Fruit fly (Drosophila melanogaster) whole organism, embryonic: ENCODE results near the gene CG13654.

Experiments
- ATbp ChIP-seq: fragments of 200-800 bp; sonication (Bioruptor generic); optimal IDR thresholded peaks from 2 replicates; lab custom pipeline; 2017; ENCODE audit warnings: missing biosample characterization, mild to moderate bottlenecking, missing genetic modification characterization, missing genetic modification reagents
- Adf1 ChIP-seq: fragments of 200-800 bp; sonication (Bioruptor generic); IDR thresholded peaks from 2 replicates; pipeline ENCODE4 v1.3.6; 2022; ENCODE audit warnings: missing biosample characterization, missing genetic modification characterization
- Antp ChIP-seq: fragments of 200-800 bp; sonication (Bioruptor generic); optimal IDR thresholded peaks from 3 replicates; lab custom pipeline; 2016; ENCODE audit warnings: missing biosample characterization, missing genetic modification characterization
- CG10543 ChIP-seq: fragments of 200-800 bp; sonication (Bioruptor generic); optimal IDR thresholded peaks from 3 replicates; lab custom pipeline; 2017; ENCODE audit warnings: missing biosample characterization, mild to moderate bottlenecking, missing genetic modification characterization, moderate library complexity
- CG12071 ChIP-seq: fragments of 200-800 bp; sonication (Bioruptor generic); optimal IDR thresholded peaks from 3 replicates; lab custom pipeline; 2018; ENCODE audit warnings: missing biosample characterization, mild to moderate bottlenecking, missing genetic modification characterization
- CG13123 ChIP-seq: fragments of 200-800 bp; sonication (Bioruptor generic); optimal IDR thresholded peaks from 2 replicates; lab custom pipeline; 2016; ENCODE audit warnings: missing biosample characterization, missing genetic modification characterization
- CG15601 ChIP-seq: fragments of 200-800 bp; sonication (Bioruptor generic); optimal IDR thresholded peaks from 3 replicates; lab custom pipeline; 2019; ENCODE audit warnings: missing biosample characterization, mild to moderate bottlenecking, missing genetic modification characterization, moderate library complexity
- CG17361 ChIP-seq: fragments of 200-800 bp; sonication (Bioruptor generic); IDR thresholded peaks from 3 replicates; pipeline ENCODE4 v1.3.6; 2022; ENCODE audit warnings: missing biosample characterization, missing genetic modification characterization
- CG18599 ChIP-seq: fragments of 200-800 bp; sonication (Bioruptor generic); optimal IDR thresholded peaks from 3 replicates; lab custom pipeline; 2017; ENCODE audit warnings: missing biosample characterization, missing genetic modification characterization, mild to moderate bottlenecking, moderate library complexity, missing genetic modification reagents
- CG2875 ChIP-seq: fragments of 200-800 bp; sonication (Bioruptor generic); optimal IDR thresholded peaks from 2 replicates; lab custom pipeline; 2017; ENCODE audit warnings: missing biosample characterization, mild to moderate bottlenecking, missing genetic modification characterization, missing genetic modification reagents
- CG31441 ChIP-seq: fragments of 200-800 bp; sonication (Bioruptor generic); IDR thresholded peaks from 2 replicates; pipeline ENCODE4 v1.3.6; 2022; ENCODE audit warnings: missing biosample characterization, missing genetic modification characterization
- CG3726 ChIP-seq: fragments of 200-800 bp; sonication (Bioruptor generic); IDR thresholded peaks from 3 replicates; pipeline ENCODE4, ENCODE4 v1.3.6; 2022; ENCODE audit warnings: missing biosample characterization, missing genetic modification characterization
- CG42726 ChIP-seq: fragments of 200-800 bp; sonication (Bioruptor generic); IDR thresholded peaks from 2 replicates; pipeline ENCODE4 v1.3.6; 2022; ENCODE audit warnings: missing biosample characterization, missing genetic modification characterization; ENCODE audit not compliant: partially characterized antibody
- CG43689 ChIP-seq: fragments of 200-800 bp; sonication (Bioruptor generic); IDR thresholded peaks from 2 replicates; pipeline ENCODE4 v1.3.6; 2022; ENCODE audit warnings: missing biosample characterization, missing genetic modification characterization
- CG4730 ChIP-seq: fragments of 200-800 bp; sonication (Bioruptor generic); IDR thresholded peaks from 2 replicates; pipeline ENCODE4 v1.3.6; 2022; ENCODE audit warnings: missing biosample characterization, missing genetic modification characterization
- CG5245 ChIP-seq: fragments of 200-800 bp; sonication (Bioruptor generic); optimal IDR thresholded peaks from 3 replicates; lab custom pipeline; 2016; ENCODE audit warnings: missing biosample characterization, missing genetic modification characterization
- CG5953 ChIP-seq: fragments of 200-800 bp; sonication (Bioruptor generic); IDR thresholded peaks from 2 replicates; pipeline ENCODE4 v1.3.6; 2022; ENCODE audit warnings: missing biosample characterization, missing genetic modification characterization
- CG6175 ChIP-seq: fragments of 200-800 bp; sonication (Bioruptor generic); IDR thresholded peaks from 3 replicates; pipeline ENCODE4 v1.3.6; 2022; ENCODE audit warnings: missing biosample characterization, missing genetic modification characterization
- CG6254 ChIP-seq: fragments of 200-800 bp; sonication (Bioruptor generic); optimal IDR thresholded peaks from 3 replicates; lab custom pipeline; 2017; ENCODE audit warnings: mild to moderate bottlenecking, missing biosample characterization, missing genetic modification reagents, missing genetic modification characterization
- CG6654 ChIP-seq: fragments of 200-800 bp; sonication (Bioruptor generic); optimal IDR thresholded peaks from 2 replicates; lab custom pipeline; 2017; ENCODE audit warnings: missing biosample characterization, mild to moderate bottlenecking, missing genetic modification characterization
- Chrac-16 ChIP-seq: fragments of 200-800 bp; sonication (Bioruptor generic); optimal IDR thresholded peaks from 3 replicates; lab custom pipeline; 2016; ENCODE audit warnings: missing biosample characterization, missing genetic modification characterization
- Dek ChIP-seq: fragments of 200-800 bp; sonication (Bioruptor generic); optimal IDR thresholded peaks from 3 replicates; lab custom pipeline; 2019; ENCODE audit warnings: missing biosample characterization, mild to moderate bottlenecking, missing genetic modification characterization, moderate library complexity
- Ets65A ChIP-seq: fragments of 200-800 bp; sonication (Bioruptor generic); peaks from one replicate; lab custom pipeline; 2016; ENCODE audit warnings: missing biosample characterization, missing genetic modification characterization
- HmgZ ChIP-seq: fragments of 200-800 bp; sonication (Bioruptor generic); optimal IDR thresholded peaks from 2 replicates; lab custom pipeline; 2018; ENCODE audit warnings: missing biosample characterization, mild to moderate bottlenecking, missing genetic modification characterization
- Hmr ChIP-seq: fragments of 200-800 bp; sonication (Bioruptor generic); optimal IDR thresholded peaks from 3 replicates; lab custom pipeline; 2017; ENCODE audit warnings: mild to moderate bottlenecking, missing biosample characterization, missing genetic modification reagents, missing genetic modification characterization
- Hr39 ChIP-seq: fragments of >200 bp; optimal IDR thresholded peaks from 2 replicates; lab custom pipeline; 2017
- Kr ChIP-seq: fragments of 200-800 bp; sonication (Bioruptor generic); optimal IDR thresholded peaks from 2 replicates; lab custom pipeline; 2017; ENCODE audit warnings: missing biosample characterization, mild to moderate bottlenecking, missing genetic modification characterization
- Mrtf ChIP-seq: fragments of 200-800 bp; sonication (Bioruptor generic); IDR thresholded peaks from 3 replicates; pipeline ENCODE4 v1.3.6; 2022; ENCODE audit warnings: missing biosample characterization, missing genetic modification characterization
- Nf-YA ChIP-seq: fragments of 200-800 bp; sonication (Bioruptor generic); IDR thresholded peaks from 2 replicates; pipeline ENCODE4 v1.3.6; 2022; ENCODE audit warnings: missing biosample characterization, missing genetic modification characterization
- Side ChIP-seq: fragments of 200-800 bp; sonication (Bioruptor generic); optimal IDR thresholded peaks from 2 replicates; lab custom pipeline; 2016; ENCODE audit warnings: missing biosample characterization, missing genetic modification characterization
- Six4 ChIP-seq: fragments of 200-800 bp; sonication (Bioruptor generic); optimal IDR thresholded peaks from 2 replicates; lab custom pipeline; 2016; ENCODE audit warnings: missing biosample characterization, missing genetic modification characterization
- az2 ChIP-seq: fragments of 200-800 bp; sonication (Bioruptor generic); optimal IDR thresholded peaks from 3 replicates; lab custom pipeline; 2016; ENCODE audit warnings: missing biosample characterization, missing genetic modification characterization
- bsh ChIP-seq, 2 experiments: fragments of 200-800 bp; sonication (Bioruptor generic); optimal IDR thresholded peaks; 2 replicates each; lab custom pipeline; 2017 to 2018; ENCODE audit warnings: mild to moderate bottlenecking in 2 of 2, missing biosample characterization in 2 of 2, missing genetic modification characterization in 2 of 2, moderate library complexity in 1 of 2
- crp ChIP-seq, 2 experiments: fragments of 200-800 bp; sonication (Bioruptor generic); optimal IDR thresholded peaks; 2 replicates in 1 of 2; 3 replicates in 1 of 2; lab custom pipeline; 2017; ENCODE audit warnings: missing biosample characterization in 2 of 2, missing genetic modification characterization in 2 of 2, mild to moderate bottlenecking in 1 of 2, moderate library complexity in 1 of 2
- fd64A ChIP-seq: fragments of 200-800 bp; sonication (Bioruptor generic); optimal IDR thresholded peaks from 3 replicates; lab custom pipeline; 2018; ENCODE audit warnings: missing biosample characterization, mild to moderate bottlenecking, missing genetic modification characterization
- insv ChIP-seq, 2 experiments: fragments of 200-800 bp; sonication (Bioruptor generic); optimal IDR thresholded peaks; 3 replicates each; lab custom pipeline; 2016 to 2018; ENCODE audit warnings: missing biosample characterization in 2 of 2, missing genetic modification characterization in 2 of 2
- mam ChIP-seq: fragments of 200-800 bp; sonication (Bioruptor generic); optimal IDR thresholded peaks from 3 replicates; lab custom pipeline; 2016; ENCODE audit warnings: missing biosample characterization, missing genetic modification characterization
- nau ChIP-seq: fragments of 200-800 bp; sonication (Bioruptor generic); optimal IDR thresholded peaks from 3 replicates; lab custom pipeline; 2017; ENCODE audit warnings: missing biosample characterization, mild to moderate bottlenecking, missing genetic modification characterization, missing genetic modification reagents
- nmo ChIP-seq: fragments of 200-800 bp; sonication (Bioruptor generic); optimal IDR thresholded peaks from 2 replicates; lab custom pipeline; 2018; ENCODE audit warnings: missing biosample characterization, mild to moderate bottlenecking, missing genetic modification characterization, moderate library complexity
- nom ChIP-seq: fragments of 200-800 bp; sonication (Bioruptor generic); optimal IDR thresholded peaks from 2 replicates; lab custom pipeline; 2017; ENCODE audit warnings: missing biosample characterization, missing genetic modification characterization, mild to moderate bottlenecking, moderate library complexity, missing genetic modification reagents
- ranshi ChIP-seq: fragments of 200-800 bp; sonication (Bioruptor generic); IDR thresholded peaks from 2 replicates; pipeline ENCODE4 v1.3.6; 2022; ENCODE audit warnings: missing biosample characterization, missing genetic modification characterization
- salm ChIP-seq: fragments of 200-800 bp; sonication (Bioruptor generic); optimal IDR thresholded peaks from 2 replicates; lab custom pipeline; 2018; ENCODE audit warnings: missing biosample characterization, mild to moderate bottlenecking, missing genetic modification characterization
- seq ChIP-seq: fragments of 200-800 bp; sonication (Bioruptor generic); IDR thresholded peaks from 2 replicates; pipeline ENCODE4 v1.3.6; 2022; ENCODE audit warnings: missing biosample characterization, missing genetic modification characterization
- sob ChIP-seq: fragments of 200-800 bp; sonication (Bioruptor generic); IDR thresholded peaks from 2 replicates; pipeline ENCODE4 v1.3.6; 2022; ENCODE audit warnings: missing biosample characterization, missing genetic modification characterization
- ssp ChIP-seq: fragments of 200-800 bp; sonication (Bioruptor generic); IDR thresholded peaks from 2 replicates; pipeline ENCODE4 v1.3.6; 2022; ENCODE audit warnings: missing biosample characterization, missing genetic modification characterization
- stwl ChIP-seq: fragments of 200-800 bp; sonication (Bioruptor generic); optimal IDR thresholded peaks from 3 replicates; lab custom pipeline; 2018; ENCODE audit warnings: missing biosample characterization, mild to moderate bottlenecking, missing genetic modification characterization, moderate library complexity
- twi ChIP-seq: fragments of 200-800 bp; optimal IDR thresholded peaks from 2 replicates; lab custom pipeline; 2019; ENCODE audit warnings: missing biosample characterization, mild to moderate bottlenecking, missing genetic modification characterization, moderate library complexity
- zen2 ChIP-seq: fragments of 200-800 bp; sonication (Bioruptor generic); IDR thresholded peaks from 3 replicates; pipeline ENCODE4 v1.3.6; 2022; ENCODE audit warnings: missing biosample characterization, missing genetic modification characterization; ENCODE audit not compliant: partially characterized antibody
- zfh1 ChIP-seq: fragments of 200-800 bp; sonication (Bioruptor generic); IDR thresholded peaks from 3 replicates; pipeline ENCODE4 v1.3.6; 2022; ENCODE audit warnings: missing biosample characterization, missing genetic modification characterization

CG13654 gene

DNA sequence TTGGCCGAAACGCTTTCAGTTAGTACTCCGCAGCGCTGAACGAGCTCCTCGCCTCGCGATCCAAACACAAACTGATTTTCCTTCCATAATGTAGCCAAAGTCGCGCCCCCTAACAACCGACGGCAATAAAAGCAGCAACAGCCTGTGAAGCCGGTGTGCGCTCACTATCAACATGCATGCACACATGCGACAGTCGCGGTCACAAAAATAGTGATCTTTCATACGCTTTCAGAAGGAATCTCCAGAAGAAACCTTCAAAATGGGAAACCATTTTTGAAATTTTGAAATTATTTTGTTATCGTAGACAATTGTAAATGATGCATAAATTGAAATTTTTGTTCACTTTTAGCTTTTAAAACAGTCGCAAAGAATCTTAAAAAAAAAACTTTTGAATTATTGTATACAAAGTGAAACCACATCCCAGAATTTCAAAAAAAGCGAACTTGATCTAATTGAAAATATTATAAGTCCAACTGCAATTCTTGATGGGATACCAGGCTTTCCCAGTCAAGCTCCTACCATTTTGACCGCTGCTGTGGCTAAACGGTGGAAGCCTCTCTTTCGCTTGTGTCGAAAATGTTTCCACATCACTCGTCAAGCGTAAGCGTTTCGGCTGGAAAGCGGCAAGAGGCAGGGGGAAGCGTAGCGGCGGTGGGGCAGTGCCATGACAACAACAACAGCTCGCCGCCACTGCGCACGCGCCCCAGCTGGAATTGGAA is 32.8 kb downstream of the CG13654 start, which contains the start of gene Cad96Cb (continued):
- TF ChIP-seq CG13123 (GFP tag; lab: Kevin White, UChicago) (peak; percentile 7), zfh1 (GFP tag; lab: Robert Waterston, UW) (peak; percentile 44; the same call in 1 of the 3 replicates), zen2 (no peak), ranshi (GFP tag; lab: Robert Waterston, UW) (peak; percentile 38; the same call in 1 of the 2 replicates), CG5245 (GFP tag; lab: Kevin White, UChicago) (peak; percentile 82), insv (GFP tag; optimal IDR thresholded peaks at IDR 0.05; lab: Kevin White, UChicago) (peak in 1 of 2 experiments; percentile 3), fd64A (GFP tag; lab: Kevin White, UChicago) (peak; percentile 36), CG42726 (GFP tag; lab: Robert Waterston, UW) (no peak), CG6654 (GFP tag; lab: Kevin White, UChicago) (peak; percentile 70), Antp (GFP tag; lab: Kevin White, UChicago) (peak; percentile 67), sob (GFP tag; lab: Robert Waterston, UW) (no peak), Chrac-16 (GFP tag; lab: Kevin White, UChicago) (peak; percentile 83), Hmr (GFP tag; lab: Kevin White, UChicago) (peak; percentile 58), az2 (peak; percentile 85), CG4730 (GFP tag; lab: Robert Waterston, UW) (no peak), Nf-YA (GFP tag; lab: Robert Waterston, UW) (no peak), nom (peak; percentile 81), nau (GFP tag; lab: Kevin White, UChicago) (no peak), stwl (tag; lab: Kevin White, UChicago) (no peak), CG31441 (GFP tag; lab: Robert Waterston, UW) (peak; percentile 94), CG17361 (peak; percentile 97), ssp (peak; percentile 41), Ets65A (GFP tag; lab: Kevin White, UChicago) (peak; percentile 95), CG18599 (GFP tag; lab: Kevin White, UChicago) (peak; percentile 78), crp (GFP tag; optimal IDR thresholded peaks at IDR 0.05; lab: Kevin White, UChicago) (peak in 1 of 2 experiments; percentile 43), CG6254 (GFP tag; lab: Kevin White, UChicago) (peak; percentile 90), mam (peak; percentile 53), HmgZ (tag; lab: Kevin White, UChicago) (peak; percentile 39), Dek (peak; percentile 46), salm (tag; lab: Kevin White, UChicago) (peak; percentile 77), seq (GFP tag; lab: Robert Waterston, UW) (peak; percentile 60), twi (tag; lab: Kevin White, UChicago) (peak; percentile 78), CG6175 (0 out of 3 replicates have a peak, but pooled peaks have one; percentile 41), nmo (peak; percentile 95), ATbp (peak; percentile 86), Adf1 (GFP tag; lab: Robert Waterston, UW) (no peak), CG5953 (GFP tag; lab: Robert Waterston, UW) (no peak), Mrtf (peak; percentile 38; the same call in 1 of the 3 replicates), Hr39 (no peak), Six4 (peak; percentile 78), CG2875 (GFP tag; lab: Kevin White, UChicago) (peak; percentile 87), Kr (GFP tag; lab: Kevin White, UChicago) (peak; percentile 9), Side (GFP tag; lab: Kevin White, UChicago) (peak; percentile 71), CG15601 (peak; percentile 88), CG10543 (GFP tag; lab: Kevin White, UChicago) (no peak), CG3726 (GFP tag; lab: Robert Waterston, UW) (no peak), CG43689 (no peak), bsh (GFP tag; optimal IDR thresholded peaks at IDR 0.05; lab: Kevin White, UChicago) (peak; percentile 84 to 91), CG12071 (GFP tag; lab: Kevin White, UChicago) (peak; percentile 43)
